Fruit fly (Drosophila melanogaster) whole organism, embryonic: ENCODE results near the gene tsl.

Experiments
- Abd-B ChIP-seq: fragments of 200-800 bp; sonication (Bioruptor generic); optimal IDR thresholded peaks from 2 replicates; lab custom pipeline; 2018; ENCODE audit warnings: missing biosample characterization, mild to moderate bottlenecking, missing genetic modification characterization, moderate library complexity
- BEAF-32 ChIP-seq: fragments of 200-800 bp; sonication (Bioruptor generic); optimal IDR thresholded peaks from 3 replicates; lab custom pipeline; 2017; ENCODE audit warnings: missing biosample characterization, missing genetic modification characterization, mild to moderate bottlenecking, moderate library complexity, missing genetic modification reagents
- Blimp-1 ChIP-seq: fragments of 200-800 bp; sonication (Bioruptor generic); optimal IDR thresholded peaks from 3 replicates; lab custom pipeline; 2018; ENCODE audit warnings: missing biosample characterization, missing genetic modification characterization, mild to moderate bottlenecking, moderate library complexity, missing genetic modification reagents
- C15 ChIP-seq: fragments of 200-800 bp; sonication (Bioruptor generic); IDR thresholded peaks from 3 replicates; pipeline ENCODE4 v1.3.6; 2022; ENCODE audit warnings: missing biosample characterization, missing genetic modification characterization
- CG10654 ChIP-seq: fragments of 200-800 bp; sonication (Bioruptor generic); optimal IDR thresholded peaks from 2 replicates; lab custom pipeline; 2016; ENCODE audit warnings: missing biosample characterization, missing genetic modification characterization
- CG11560 ChIP-seq: fragments of 200-800 bp; sonication (Bioruptor generic); IDR thresholded peaks from 3 replicates; pipeline ENCODE4 v1.3.6; 2022; ENCODE audit warnings: missing biosample characterization, missing genetic modification characterization
- CG11696 ChIP-seq: fragments of 200-800 bp; sonication (Bioruptor generic); IDR thresholded peaks from 2 replicates; pipeline ENCODE4 v1.3.6; 2022; ENCODE audit warnings: missing biosample characterization, missing genetic modification characterization
- CG13123 ChIP-seq: fragments of 200-800 bp; sonication (Bioruptor generic); optimal IDR thresholded peaks from 2 replicates; lab custom pipeline; 2016; ENCODE audit warnings: missing biosample characterization, missing genetic modification characterization
- CG15073 ChIP-seq: fragments of 200-800 bp; sonication (Bioruptor generic); optimal IDR thresholded peaks from 2 replicates; lab custom pipeline; 2016; ENCODE audit warnings: missing biosample characterization, missing genetic modification characterization
- CG15479 ChIP-seq: fragments of 200-800 bp; sonication (Bioruptor generic); optimal IDR thresholded peaks from 3 replicates; lab custom pipeline; 2019; ENCODE audit warnings: missing biosample characterization, mild to moderate bottlenecking, missing genetic modification characterization, moderate library complexity
- CG1792 ChIP-seq: fragments of 200-800 bp; sonication (Bioruptor generic); optimal IDR thresholded peaks from 2 replicates; lab custom pipeline; 2016; ENCODE audit warnings: missing biosample characterization, missing genetic modification characterization
- CG2129 ChIP-seq: fragments of 200-800 bp; sonication (Bioruptor generic); IDR thresholded peaks from 2 replicates; pipeline ENCODE4 v1.3.6; 2022; ENCODE audit warnings: missing biosample characterization, missing genetic modification characterization; ENCODE audit not compliant: partially characterized antibody
- CG3065 ChIP-seq: fragments of 200-800 bp; sonication (Bioruptor generic); optimal IDR thresholded peaks from 2 replicates; lab custom pipeline; 2016; ENCODE audit warnings: missing biosample characterization, missing genetic modification characterization
- CG34422 ChIP-seq: fragments of 200-800 bp; sonication (Bioruptor generic); IDR thresholded peaks from 3 replicates; pipeline ENCODE4 v1.3.6; 2022; ENCODE audit warnings: missing biosample characterization, missing genetic modification characterization
- CG3995 ChIP-seq: fragments of 200-800 bp; sonication (Bioruptor generic); optimal IDR thresholded peaks from 3 replicates; lab custom pipeline; 2016; ENCODE audit warnings: missing biosample characterization, missing genetic modification characterization
- CG6175 ChIP-seq: fragments of 200-800 bp; sonication (Bioruptor generic); IDR thresholded peaks from 3 replicates; pipeline ENCODE4 v1.3.6; 2022; ENCODE audit warnings: missing biosample characterization, missing genetic modification characterization
- CG6254 ChIP-seq: fragments of 200-800 bp; sonication (Bioruptor generic); optimal IDR thresholded peaks from 3 replicates; lab custom pipeline; 2017; ENCODE audit warnings: mild to moderate bottlenecking, missing biosample characterization, missing genetic modification reagents, missing genetic modification characterization
- CG7372 ChIP-seq: fragments of 200-800 bp; sonication (Bioruptor generic); IDR thresholded peaks from 2 replicates; pipeline ENCODE4 v1.3.6; 2022; ENCODE audit warnings: missing biosample characterization, missing genetic modification characterization
- CG7745 ChIP-seq: fragments of 200-800 bp; sonication (Bioruptor generic); optimal IDR thresholded peaks from 2 replicates; lab custom pipeline; 2018; ENCODE audit warnings: missing biosample characterization, mild to moderate bottlenecking, missing genetic modification characterization, moderate library complexity
- CG9876 ChIP-seq: fragments of 200-800 bp; sonication (Bioruptor generic); optimal IDR thresholded peaks from 2 replicates; lab custom pipeline; 2016; ENCODE audit warnings: missing biosample characterization, missing genetic modification characterization
- E2f2 ChIP-seq: fragments of 200-800 bp; sonication (Bioruptor generic); IDR thresholded peaks from 2 replicates; pipeline ENCODE4 v1.3.6; 2022; ENCODE audit warnings: missing biosample characterization, missing genetic modification characterization
- ERR ChIP-seq: fragments of 200-800 bp; sonication (Bioruptor generic); optimal IDR thresholded peaks from 2 replicates; lab custom pipeline; 2016; ENCODE audit warnings: missing biosample characterization, missing genetic modification characterization
- GATAe ChIP-seq: fragments of 200-800 bp; sonication (Bioruptor generic); conservative IDR thresholded peaks from 2 replicates; pipeline ENCODE4 v1.3.6; 2022; ENCODE audit warnings: missing biosample characterization, missing genetic modification characterization
- Gug ChIP-seq: fragments of 200-800 bp; sonication (Bioruptor generic); IDR thresholded peaks from 4 replicates; pipeline ENCODE4 v1.3.6; 2022; ENCODE audit warnings: missing biosample characterization, missing genetic modification characterization
- Hand ChIP-seq: fragments of 200-800 bp; sonication (Bioruptor generic); optimal IDR thresholded peaks from 2 replicates; lab custom pipeline; 2017; ENCODE audit warnings: mild to moderate bottlenecking, missing biosample characterization, missing genetic modification reagents, missing genetic modification characterization
- Hr39 ChIP-seq: fragments of >200 bp; optimal IDR thresholded peaks from 2 replicates; lab custom pipeline; 2017
- Hr51 ChIP-seq, 2 experiments: fragments of 200-800 bp; sonication (Bioruptor generic); optimal IDR thresholded peaks; 2 replicates in 1 of 2; 3 replicates in 1 of 2; lab custom pipeline; 2016 to 2018; ENCODE audit warnings: missing biosample characterization in 2 of 2, missing genetic modification characterization in 2 of 2, mild to moderate bottlenecking in 1 of 2, moderate library complexity in 1 of 2
- Lhr ChIP-seq: fragments of 200-800 bp; sonication (Bioruptor generic); optimal IDR thresholded peaks from 3 replicates; lab custom pipeline; 2017; ENCODE audit warnings: mild to moderate bottlenecking, missing biosample characterization, missing genetic modification reagents, missing genetic modification characterization
- Rfx ChIP-seq: fragments of 200-800 bp; sonication (Bioruptor generic); IDR thresholded peaks from 2 replicates; pipeline ENCODE4 v1.3.6; 2022; ENCODE audit warnings: missing biosample characterization, missing genetic modification characterization
- TFAM ChIP-seq: fragments of 200-800 bp; sonication (Bioruptor generic); optimal IDR thresholded peaks from 2 replicates; lab custom pipeline; 2017; ENCODE audit warnings: missing biosample characterization, missing genetic modification characterization, inconsistent platforms
- Vsx1 ChIP-seq: fragments of 200-800 bp; sonication (Bioruptor generic); optimal IDR thresholded peaks from 2 replicates; lab custom pipeline; 2017; ENCODE audit warnings: missing biosample characterization, mild to moderate bottlenecking, missing genetic modification characterization, missing genetic modification reagents
- amos ChIP-seq: fragments of 200-800 bp; sonication (Bioruptor generic); IDR thresholded peaks from 2 replicates; pipeline ENCODE4 v1.3.6; 2022; ENCODE audit warnings: missing biosample characterization, missing genetic modification characterization; ENCODE audit not compliant: partially characterized antibody
- ara ChIP-seq: fragments of 200-800 bp; sonication (Bioruptor generic); IDR thresholded peaks from 2 replicates; pipeline ENCODE4 v1.3.6; 2022; ENCODE audit warnings: missing biosample characterization, missing genetic modification characterization
- bowl ChIP-seq: fragments of 200-800 bp; sonication (Bioruptor generic); IDR thresholded peaks from 2 replicates; pipeline ENCODE4 v1.3.6; 2022; ENCODE audit warnings: missing biosample characterization, missing genetic modification characterization
- cad ChIP-seq: fragments of >200 bp; optimal IDR thresholded peaks from 2 replicates; lab custom pipeline; 2017; ENCODE audit warnings: missing biosample characterization, missing genetic modification characterization
- chm ChIP-seq: fragments of 200-800 bp; sonication (Bioruptor generic); IDR thresholded peaks from 2 replicates; pipeline ENCODE4 v1.3.6; 2022; ENCODE audit warnings: missing biosample characterization, missing genetic modification characterization
- fu2 ChIP-seq: fragments of 200-800 bp; sonication (Bioruptor generic); optimal IDR thresholded peaks from 2 replicates; lab custom pipeline; 2016; ENCODE audit warnings: missing biosample characterization, missing genetic modification characterization
- gsb ChIP-seq: fragments of 200-800 bp; sonication (Bioruptor generic); IDR thresholded peaks from 2 replicates; pipeline ENCODE4 v1.3.6; 2022; ENCODE audit warnings: missing biosample characterization, missing genetic modification characterization
- hth ChIP-seq: fragments of >200 bp; optimal IDR thresholded peaks from 2 replicates; lab custom pipeline; 2017; ENCODE audit warnings: inconsistent platforms
- lov ChIP-seq, 2 experiments: fragments of 200-800 bp in 1 of 2; fragments of >200 bp in 1 of 2; sonication (Bioruptor generic) in 1 of 2; IDR thresholded peaks in 1 of 2; optimal IDR thresholded peaks in 1 of 2; 2 replicates in 1 of 2; 3 replicates in 1 of 2; pipeline versions ENCODE4 v1.3.6 to Lab custom; 2017 to 2022; ENCODE audit warnings: missing biosample characterization in 1 of 2, missing genetic modification characterization in 1 of 2
- peb ChIP-seq: fragments of 200-800 bp; sonication (Bioruptor generic); IDR thresholded peaks from 2 replicates; pipeline ENCODE4 v1.3.6; 2022; ENCODE audit warnings: missing biosample characterization, missing genetic modification characterization
- pho ChIP-seq: fragments of 200-800 bp; sonication (Bioruptor generic); optimal IDR thresholded peaks from 2 replicates; lab custom pipeline; 2016; ENCODE audit warnings: missing biosample characterization, missing genetic modification characterization
- ro ChIP-seq: fragments of 200-800 bp; sonication (Bioruptor generic); IDR thresholded peaks from 2 replicates; pipeline ENCODE4 v1.3.6; 2022; ENCODE audit warnings: missing biosample characterization, missing genetic modification characterization
- row ChIP-seq: fragments of 200-800 bp; sonication (Bioruptor generic); IDR thresholded peaks from 3 replicates; pipeline ENCODE4 v1.3.6; 2022; ENCODE audit warnings: missing biosample characterization, missing genetic modification characterization
- salm ChIP-seq: fragments of 200-800 bp; sonication (Bioruptor generic); optimal IDR thresholded peaks from 2 replicates; lab custom pipeline; 2018; ENCODE audit warnings: missing biosample characterization, mild to moderate bottlenecking, missing genetic modification characterization
- sd ChIP-seq: fragments of 200-800 bp; sonication (Bioruptor generic); optimal IDR thresholded peaks from 3 replicates; lab custom pipeline; 2018; ENCODE audit warnings: missing biosample characterization, mild to moderate bottlenecking, missing genetic modification characterization, moderate library complexity
- sna ChIP-seq: fragments of 200-800 bp; sonication (Bioruptor generic); IDR thresholded peaks from 2 replicates; pipeline ENCODE4 v1.3.6; 2022; ENCODE audit warnings: missing biosample characterization, missing genetic modification characterization; ENCODE audit not compliant: partially characterized antibody
- ttk ChIP-seq: fragments of 200-800 bp; sonication (Bioruptor generic); IDR thresholded peaks from 2 replicates; pipeline ENCODE4 v2.1.2; 2022; ENCODE audit warnings: missing biosample characterization, missing genetic modification characterization
- tx ChIP-seq: fragments of 200-800 bp; sonication (Bioruptor generic); optimal IDR thresholded peaks from 2 replicates; lab custom pipeline; 2016; ENCODE audit warnings: missing biosample characterization, missing genetic modification characterization
- zen ChIP-seq: fragments of 200-800 bp; sonication (Bioruptor generic); optimal IDR thresholded peaks from 3 replicates; lab custom pipeline; 2018; ENCODE audit warnings: missing biosample characterization, mild to moderate bottlenecking, missing genetic modification characterization, moderate library complexity

The tsl gene

dm6 chr3R:21828040-21828526 is 45.7 kb upstream of the tsl start (continued):
- TF ChIP-seq ttk (GFP tag; lab: Robert Waterston, UW), result peak; percentile 60
- peak; percentile 27; the same call in 1 of the 2 replicates for TF ChIP-seq Rfx (GFP tag; lab: Robert Waterston, UW)
- no peak for TF ChIP-seq fu2
- no peak for TF ChIP-seq CG11560
- peak; percentile 74 for TF ChIP-seq peb (GFP tag; lab: Robert Waterston, UW)
- TF ChIP-seq Lhr (GFP tag; lab: Kevin White, UChicago), result peak; percentile 72
- no peak for TF ChIP-seq gsb
- TF ChIP-seq chm (GFP tag; lab: Robert Waterston, UW), result peak; percentile 55; the same call in 1 of the 2 replicates
- no peak for TF ChIP-seq CG3995 (GFP tag; lab: Kevin White, UChicago)
- peak; percentile 31 for TF ChIP-seq sd (tag; lab: Kevin White, UChicago)
- no peak for TF ChIP-seq sna
- TF ChIP-seq Blimp-1, result peak; percentile 79
- TF ChIP-seq Hr51 (GFP tag; optimal IDR thresholded peaks at IDR 0.05; lab: Kevin White, UChicago), result peak in 1 of 2 experiments; percentile 1
- TF ChIP-seq salm (tag; lab: Kevin White, UChicago), result peak; percentile 33
- TF ChIP-seq CG13123, result peak; percentile 12
- peak; percentile 52; the same call in 1 of the 2 replicates for TF ChIP-seq ro (GFP tag; lab: Robert Waterston, UW)
- TF ChIP-seq BEAF-32 (GFP tag; lab: Kevin White, UChicago), result no peak
- TF ChIP-seq CG15073, result no peak
- TF ChIP-seq zen (tag; lab: Kevin White, UChicago), result peak; percentile 59
- no peak for TF ChIP-seq Hand
- no peak for TF ChIP-seq cad (GFP tag; lab: Kevin White, UChicago)
- peak; percentile 62; the same call in 3 of the 4 replicates for TF ChIP-seq Gug
- no peak for TF ChIP-seq pho (GFP tag; lab: Kevin White, UChicago)
- peak; percentile 59 for TF ChIP-seq CG10654 (GFP tag; lab: Kevin White, UChicago)
- peak; percentile 39 for TF ChIP-seq CG7745 (tag; lab: Kevin White, UChicago)
- peak; percentile 66; the same call in 2 of the 3 replicates for TF ChIP-seq CG34422
- TF ChIP-seq CG3065 (GFP tag; lab: Kevin White, UChicago), result peak; percentile 25
- TF ChIP-seq CG9876 (GFP tag; lab: Kevin White, UChicago), result peak; percentile 71
- TF ChIP-seq E2f2 (GFP tag; lab: Robert Waterston, UW), result peak; percentile 35; the same call in 1 of the 2 replicates
- no peak for TF ChIP-seq CG6175 (GFP tag; lab: Robert Waterston, UW)
- TF ChIP-seq tx (GFP tag; lab: Kevin White, UChicago), result peak; percentile 80
- no peak for TF ChIP-seq bowl (GFP tag; lab: Robert Waterston, UW)
- TF ChIP-seq row (GFP tag; lab: Robert Waterston, UW), result peak; percentile 86
- peak; percentile 69 for TF ChIP-seq CG6254 (GFP tag; lab: Kevin White, UChicago)
- peak; percentile 84 for TF ChIP-seq ara (GFP tag; lab: Robert Waterston, UW)
- TF ChIP-seq hth, result no peak
- TF ChIP-seq TFAM, result no peak
- TF ChIP-seq Vsx1 (GFP tag; lab: Kevin White, UChicago), result peak; percentile 1
- no peak for TF ChIP-seq C15 (GFP tag; lab: Robert Waterston, UW)
- TF ChIP-seq CG2129 (GFP tag; lab: Robert Waterston, UW), result no peak
- no peak for TF ChIP-seq CG15479 (GFP tag; lab: Kevin White, UChicago)
- peak; percentile 42; the same call in 1 of the 2 replicates for TF ChIP-seq CG7372 (GFP tag; lab: Robert Waterston, UW)
- TF ChIP-seq Hr39, result no peak
- TF ChIP-seq CG11696, result peak; percentile 37; the same call in 1 of the 2 replicates
- peak; percentile 46 for TF ChIP-seq CG1792 (GFP tag; lab: Kevin White, UChicago)
- no peak for TF ChIP-seq GATAe (GFP tag; lab: Robert Waterston, UW)
- peak; percentile 82 for TF ChIP-seq Abd-B
- TF ChIP-seq ERR (GFP tag; lab: Kevin White, UChicago), result peak; percentile 10
- no peak for TF ChIP-seq amos (GFP tag; lab: Robert Waterston, UW)
- TF ChIP-seq lov (optimal IDR thresholded peaks at IDR 0.05; lab: Kevin White, UChicago), result no peak
- peak; percentile 83; the same call in 2 of the 3 replicates for TF ChIP-seq lov (GFP tag; IDR thresholded peaks at IDR 0.05; lab: Robert Waterston, UW)
